Worm (Caenorhabditis elegans) whole organism, L2 larva: ENCODE results near the gene ZK669.3.

Experiments
- blmp-1 ChIP-seq: sonication (generic microtip); optimal IDR thresholded peaks from 2 replicates; lab custom pipeline; 2017; ENCODE audit warnings: missing genetic modification characterization, mild to moderate bottlenecking, missing compliant biosample characterization, antibody characterized with exemption, moderate library complexity; ENCODE audit not compliant: insufficient read depth
- unc-39 ChIP-seq: fragments of 150-350 bp; optimal IDR thresholded peaks from 2 replicates; lab custom pipeline; 2014; ENCODE audit warnings: missing biosample characterization, missing genetic modification characterization

ce11 chrII:7977513-7977912 lies 36.6 kb downstream of the ZK669.3 start:
- TF ChIP-seq unc-39 (tag; lab: Kevin White, UChicago), result no peak
- TF ChIP-seq blmp-1, result no peak
